Fruit fly (Drosophila melanogaster): ENCODE data around the gene Nxf3.

DNA sequence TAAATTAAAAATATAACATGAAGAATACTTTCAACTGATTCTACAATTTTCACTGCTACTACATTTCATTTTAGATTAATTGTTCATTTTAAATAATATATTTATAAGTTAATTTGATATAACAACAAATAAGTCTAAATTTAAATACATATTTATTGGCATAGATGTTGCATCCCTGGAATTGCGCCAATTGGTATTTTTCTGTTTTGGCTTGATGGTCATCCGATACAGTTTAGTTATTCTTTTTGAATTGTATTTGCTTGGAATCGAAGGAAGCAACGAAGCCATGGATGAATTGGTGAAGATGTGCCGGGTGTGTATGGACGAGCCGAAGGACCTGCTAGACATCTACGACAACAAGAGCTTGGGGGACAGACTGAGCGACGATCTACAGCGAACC lies 32.0 kb downstream of the Nxf3 start, which contains the start of gene CG17361:
- TF ChIP-seq CTCF (optimal IDR thresholded peaks at IDR 0.05) (no peak), CG8478 (optimal IDR thresholded peaks at IDR 0.05) (no peak)
